Fruit fly (Drosophila melanogaster): ENCODE results near the gene CG1785.

DNA sequence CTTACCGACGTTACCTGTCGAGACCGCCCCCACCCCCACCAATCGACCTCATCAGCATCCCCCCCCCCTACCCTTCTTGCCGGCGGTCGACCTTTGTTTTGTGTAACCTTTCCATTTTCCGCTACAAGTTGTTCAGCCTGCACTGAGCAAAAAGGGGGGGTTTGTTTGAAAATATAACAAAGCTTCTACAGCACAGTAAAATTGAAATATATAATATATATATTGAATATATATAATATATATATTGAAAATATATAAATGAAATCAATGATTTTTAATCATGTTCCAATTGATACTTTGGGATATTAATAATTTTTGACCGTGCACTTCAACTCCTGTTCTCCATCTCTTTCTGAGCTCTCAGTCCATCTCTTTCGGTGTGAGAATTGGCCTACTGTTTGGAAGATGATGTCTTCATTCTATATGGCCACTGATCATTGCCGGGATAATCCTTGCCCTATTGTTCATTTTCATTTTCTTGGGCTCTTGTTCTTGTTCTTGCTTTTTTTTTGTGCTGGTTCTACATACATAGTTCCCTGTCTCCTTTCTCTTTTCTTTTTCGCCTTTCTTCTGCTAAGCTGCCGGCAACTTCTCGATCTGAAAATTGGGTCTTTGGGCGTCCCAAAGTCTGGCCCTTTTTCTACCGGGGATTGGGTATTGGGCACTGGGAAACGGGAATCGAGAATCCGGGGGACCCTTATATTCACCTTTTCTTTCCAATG, 49.0 kb upstream of the CG1785 start:
- TF ChIP-seq h (optimal IDR thresholded peaks at IDR 0.05), result no peak
- no peak for TF ChIP-seq psq (optimal IDR thresholded peaks at IDR 0.05)
- TF ChIP-seq ttk (optimal IDR thresholded peaks at IDR 0.05), result no peak
- no peak for TF ChIP-seq Sin3A (optimal IDR thresholded peaks at IDR 0.05)
- TF ChIP-seq insv (optimal IDR thresholded peaks at IDR 0.05), result no peak

Measured in Kc167 (cell line).